Worm (Caenorhabditis elegans): ENCODE results near the gene Y41G9A.17.

The Y41G9A.17 gene

DNA sequence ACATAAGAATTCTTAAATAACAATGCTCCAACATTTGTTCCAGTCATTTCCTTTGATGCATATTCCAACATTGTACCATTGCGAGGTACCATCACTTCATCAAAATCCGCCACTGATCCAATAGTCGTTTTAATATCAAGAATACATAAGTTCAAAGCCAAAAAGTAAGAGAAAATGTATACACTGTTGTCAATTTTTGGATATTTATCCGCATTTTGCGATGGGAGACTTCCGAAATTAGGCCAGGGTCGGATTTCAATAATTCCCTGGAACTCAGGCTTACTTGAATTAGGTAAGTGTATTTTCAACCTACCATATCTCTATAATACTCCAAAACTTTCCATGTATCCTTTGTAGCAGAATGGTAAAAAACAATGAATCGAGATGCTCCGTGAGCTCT is 34.7 kb upstream of the Y41G9A.17 start, which contains the start of gene M02F4.2:
Gene M02F4.2, minus strand, starts transcription at position 101 of the 400 bp plus-strand sequence.
- TF ChIP-seq pes-1 (GFP tag; IDR thresholded peaks at IDR 0.05), result no peak
- no peak for TF ChIP-seq aly-1 (tag; optimal IDR thresholded peaks at IDR 0.05)
- TF ChIP-seq scrt-1 (GFP tag; IDR thresholded peaks at IDR 0.05), result no peak
- no peak for TF ChIP-seq hmg-4 (GFP tag; optimal IDR thresholded peaks at IDR 0.05)
- TF ChIP-seq ceh-36 (tag; optimal IDR thresholded peaks at IDR 0.05), result no peak
- TF ChIP-seq hnd-1 (tag; optimal IDR thresholded peaks at IDR 0.05), result no peak
- TF ChIP-seq tbx-37 (GFP tag; conservative IDR thresholded peaks at IDR 0.05), result no peak
- TF ChIP-seq tbx-11 (GFP tag; IDR thresholded peaks at IDR 0.05), result no peak
- no peak for TF ChIP-seq hmbx-1 (tag; optimal IDR thresholded peaks at IDR 0.05)
- no peak for TF ChIP-seq sea-1 (GFP tag; conservative IDR thresholded peaks at IDR 0.05)
- TF ChIP-seq tra-4 (tag; optimal IDR thresholded peaks at IDR 0.05), result no peak
- no peak for TF ChIP-seq B0310.2 (tag; optimal IDR thresholded peaks at IDR 0.05)
- no peak for TF ChIP-seq ceh-13 (GFP tag; optimal IDR thresholded peaks at IDR 0.05)

DNA sequence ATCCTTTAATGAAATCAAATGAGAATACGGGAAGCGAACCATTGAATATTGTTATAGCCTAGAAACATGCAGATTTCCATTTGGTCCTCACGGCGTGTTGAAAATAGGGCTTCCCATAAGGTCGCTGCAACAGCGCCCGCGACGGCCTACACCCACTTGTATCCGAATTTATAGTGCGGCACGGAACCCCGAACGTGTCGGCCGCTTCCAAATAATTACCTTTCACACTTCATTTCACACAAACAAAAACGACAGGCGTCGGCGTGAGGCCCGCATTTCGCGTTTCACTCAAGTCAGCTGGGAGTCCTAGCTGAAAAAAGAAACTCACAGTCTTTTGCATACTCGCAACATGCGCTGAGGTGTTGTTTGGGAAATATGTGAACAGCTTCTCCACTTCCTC is 33.9 kb upstream of the Y41G9A.17 start:
- TF ChIP-seq hnd-1 (tag; optimal IDR thresholded peaks at IDR 0.05) (no peak), sea-1 (GFP tag; conservative IDR thresholded peaks at IDR 0.05) (no peak), tra-4 (tag; optimal IDR thresholded peaks at IDR 0.05) (no peak), aly-1 (tag; optimal IDR thresholded peaks at IDR 0.05) (no peak), hmbx-1 (tag; optimal IDR thresholded peaks at IDR 0.05) (no peak), tbx-37 (GFP tag; conservative IDR thresholded peaks at IDR 0.05) (no peak), ceh-13 (GFP tag; optimal IDR thresholded peaks at IDR 0.05) (no peak), F13C5.2 (tag; optimal IDR thresholded peaks at IDR 0.05) (no peak), ets-7 (tag; optimal IDR thresholded peaks at IDR 0.05) (no peak), B0310.2 (tag; optimal IDR thresholded peaks at IDR 0.05) (no peak), hmg-4 (GFP tag; optimal IDR thresholded peaks at IDR 0.05) (no peak), ama-1 (optimal IDR thresholded peaks at IDR 0.05) (no peak), tbx-11 (GFP tag; IDR thresholded peaks at IDR 0.05) (no peak), pes-1 (GFP tag; IDR thresholded peaks at IDR 0.05) (no peak), ceh-36 (tag; optimal IDR thresholded peaks at IDR 0.05) (no peak), scrt-1 (GFP tag; IDR thresholded peaks at IDR 0.05) (no peak), flt-1 (GFP tag; IDR thresholded peaks at IDR 0.05) (no peak)

DNA sequence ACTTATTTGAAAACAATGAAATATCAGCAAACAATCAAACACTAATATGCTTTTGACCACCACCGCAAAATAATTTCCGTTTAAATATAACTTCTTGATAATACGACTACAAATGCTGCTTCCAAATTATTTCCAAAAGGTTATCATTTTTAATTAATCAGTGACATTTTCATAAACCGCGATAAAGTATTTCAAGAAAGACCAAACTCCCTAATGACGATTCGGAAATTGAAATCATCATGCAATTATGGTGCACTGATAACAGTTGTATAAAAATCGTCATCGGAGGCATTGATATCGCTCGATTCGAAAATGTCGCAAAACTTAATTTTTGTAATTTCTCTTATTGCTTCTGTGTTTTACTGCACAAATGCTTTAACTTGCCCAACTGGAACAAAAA is 31.9 kb upstream of the Y41G9A.17 start, which contains the start of gene clec-265:
Gene clec-265, plus strand, starts transcription at position 300 of the 400 bp plus-strand sequence.
- TF ChIP-seq hnd-1 (tag; optimal IDR thresholded peaks at IDR 0.05), result no peak
- TF ChIP-seq flt-1 (GFP tag; IDR thresholded peaks at IDR 0.05), result no peak
- no peak for TF ChIP-seq ets-7 (tag; optimal IDR thresholded peaks at IDR 0.05)
- no peak for TF ChIP-seq tbx-11 (GFP tag; IDR thresholded peaks at IDR 0.05)
- TF ChIP-seq F13C5.2 (tag; optimal IDR thresholded peaks at IDR 0.05), result no peak
- TF ChIP-seq aly-1 (tag; optimal IDR thresholded peaks at IDR 0.05), result no peak
- no peak for TF ChIP-seq tbx-37 (GFP tag; conservative IDR thresholded peaks at IDR 0.05)
- no peak for TF ChIP-seq ceh-36 (tag; optimal IDR thresholded peaks at IDR 0.05)
- no peak for TF ChIP-seq tra-4 (tag; optimal IDR thresholded peaks at IDR 0.05)

DNA sequence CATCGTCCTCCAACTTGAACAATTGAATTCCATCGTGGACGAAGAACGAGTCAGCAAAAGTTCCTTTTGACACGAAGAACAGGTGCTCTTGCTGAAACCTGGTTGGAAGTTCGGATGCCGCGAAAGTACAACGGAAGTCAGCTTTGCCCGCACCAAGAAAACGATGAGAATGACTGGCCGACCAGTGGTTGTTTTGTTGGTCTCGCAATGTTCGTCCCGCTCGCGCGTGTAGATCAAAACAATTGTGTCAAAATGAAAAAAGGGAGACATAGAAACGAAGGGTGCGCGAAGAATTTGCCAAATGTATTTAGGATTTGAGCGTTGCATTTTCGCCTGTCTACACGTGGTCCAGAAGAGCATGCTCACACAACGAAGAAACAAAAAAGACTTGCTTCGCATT is 29.5 kb upstream of the Y41G9A.17 start, which contains the start of gene M02F4.1:
Gene M02F4.1, minus strand, starts transcription at position 101 of the 400 bp plus-strand sequence.
- TF ChIP-seq pes-1 (GFP tag; IDR thresholded peaks at IDR 0.05) (no peak), hnd-1 (tag; optimal IDR thresholded peaks at IDR 0.05) (no peak), ceh-13 (GFP tag; optimal IDR thresholded peaks at IDR 0.05) (no peak), tbx-37 (GFP tag; conservative IDR thresholded peaks at IDR 0.05) (no peak), tbx-11 (GFP tag; IDR thresholded peaks at IDR 0.05) (no peak), scrt-1 (GFP tag; IDR thresholded peaks at IDR 0.05) (no peak), B0310.2 (tag; optimal IDR thresholded peaks at IDR 0.05) (no peak), sea-1 (GFP tag; conservative IDR thresholded peaks at IDR 0.05) (no peak), tra-4 (tag; optimal IDR thresholded peaks at IDR 0.05) (no peak), ets-7 (tag; optimal IDR thresholded peaks at IDR 0.05) (no peak)

DNA sequence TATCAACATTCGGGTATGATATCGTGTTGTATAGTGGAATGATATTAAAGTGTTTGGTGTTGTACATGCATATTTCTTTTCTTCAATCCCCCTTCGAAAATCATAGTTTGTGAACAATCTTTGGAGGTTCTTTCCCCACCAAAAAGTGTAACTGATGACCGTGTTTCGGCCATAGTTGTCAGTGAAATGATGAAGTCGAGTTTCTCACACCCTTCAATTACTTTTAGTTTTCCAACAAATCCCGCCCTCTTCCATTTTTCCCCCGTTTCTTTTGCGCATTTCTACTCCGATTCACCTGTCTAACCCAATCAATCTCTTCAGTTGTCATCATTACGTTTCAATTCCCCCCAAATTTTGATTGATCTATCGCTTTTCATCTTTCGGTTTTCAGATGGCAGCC is 25.6 kb upstream of the Y41G9A.17 start:
- no peak for TF ChIP-seq F13C5.2 (tag; optimal IDR thresholded peaks at IDR 0.05)

DNA sequence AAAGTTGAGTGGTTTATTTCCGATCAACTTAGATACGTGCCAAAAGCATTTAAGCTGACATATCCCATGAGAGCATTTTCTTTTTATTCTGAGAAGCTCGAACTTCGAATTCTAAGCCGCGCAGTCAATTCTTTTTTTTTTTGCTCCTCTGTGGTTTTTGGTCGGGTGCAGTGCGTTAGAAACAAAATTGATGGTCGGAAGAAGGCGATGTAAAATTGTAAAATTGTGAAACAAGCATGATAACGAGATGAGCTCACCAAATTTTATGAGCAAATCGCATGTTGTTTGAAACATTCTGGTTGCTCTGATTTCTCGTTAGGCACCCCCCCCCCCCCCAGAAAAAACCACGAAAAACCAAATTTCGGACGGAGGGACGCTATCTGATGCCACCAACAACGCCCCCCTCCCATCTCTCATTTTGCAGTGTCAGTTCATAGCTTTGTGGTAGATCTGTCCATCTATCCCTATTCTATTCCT is 25.1 kb upstream of the Y41G9A.17 start, which contains the start of gene aqp-7:
Gene aqp-7, plus strand, starts transcription at position 427 of the 477 bp plus-strand sequence.
- TF ChIP-seq ama-1 (optimal IDR thresholded peaks at IDR 0.05), result no peak
- TF ChIP-seq tbx-11 (GFP tag; IDR thresholded peaks at IDR 0.05), result no peak
- no peak for TF ChIP-seq sea-1 (GFP tag; conservative IDR thresholded peaks at IDR 0.05)
- no peak for TF ChIP-seq scrt-1 (GFP tag; IDR thresholded peaks at IDR 0.05)
- TF ChIP-seq F13C5.2 (tag; optimal IDR thresholded peaks at IDR 0.05), result no peak
- no peak for TF ChIP-seq hnd-1 (tag; optimal IDR thresholded peaks at IDR 0.05)
- no peak for TF ChIP-seq aly-1 (tag; optimal IDR thresholded peaks at IDR 0.05)
- no peak for TF ChIP-seq pes-1 (GFP tag; IDR thresholded peaks at IDR 0.05)
- TF ChIP-seq tbx-37 (GFP tag; conservative IDR thresholded peaks at IDR 0.05), result no peak
- no peak for TF ChIP-seq B0310.2 (tag; optimal IDR thresholded peaks at IDR 0.05)
- no peak for TF ChIP-seq ceh-36 (tag; optimal IDR thresholded peaks at IDR 0.05)
- no peak for TF ChIP-seq flt-1 (GFP tag; IDR thresholded peaks at IDR 0.05)
- TF ChIP-seq tra-4 (tag; optimal IDR thresholded peaks at IDR 0.05), result no peak
- TF ChIP-seq ceh-13 (GFP tag; optimal IDR thresholded peaks at IDR 0.05), result no peak
- no peak for TF ChIP-seq ets-7 (tag; optimal IDR thresholded peaks at IDR 0.05)
- TF ChIP-seq hmbx-1 (tag; optimal IDR thresholded peaks at IDR 0.05), result no peak
- no peak for TF ChIP-seq hmg-4 (GFP tag; optimal IDR thresholded peaks at IDR 0.05)

DNA sequence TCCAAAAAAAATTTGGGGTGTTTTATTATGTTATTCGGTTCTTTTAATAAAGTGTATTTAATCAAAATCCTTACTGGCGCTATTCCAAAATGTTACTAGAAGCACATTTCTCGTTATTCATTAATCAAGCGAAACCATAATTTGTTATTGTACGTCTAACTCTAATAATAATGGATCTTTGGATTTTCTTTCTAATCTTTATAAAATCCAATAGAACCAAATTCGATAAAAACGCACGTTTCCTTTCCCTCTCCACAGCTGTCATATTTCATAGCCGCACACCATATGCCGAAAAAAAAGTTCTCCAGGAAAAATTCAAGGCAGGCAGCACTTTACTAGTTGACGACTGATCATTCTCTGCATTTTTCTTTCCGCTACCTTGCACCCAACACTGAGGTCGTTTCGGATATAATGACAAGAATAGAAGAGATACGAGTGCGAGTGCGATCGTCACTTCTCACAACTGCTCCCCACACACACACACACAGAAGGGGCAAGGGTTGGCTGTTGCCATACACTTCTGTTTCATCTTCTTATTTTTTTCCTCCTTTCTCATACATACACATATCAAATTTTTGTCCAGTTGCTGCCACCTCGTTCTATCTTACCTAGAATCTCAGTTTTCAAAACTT is 24.1 kb upstream of the Y41G9A.17 start:
- TF ChIP-seq F13C5.2 (tag; optimal IDR thresholded peaks at IDR 0.05), result no peak
- no peak for TF ChIP-seq tbx-37 (GFP tag; conservative IDR thresholded peaks at IDR 0.05)
- TF ChIP-seq scrt-1 (GFP tag; IDR thresholded peaks at IDR 0.05), result no peak
- TF ChIP-seq tbx-11 (GFP tag; IDR thresholded peaks at IDR 0.05), result no peak
- TF ChIP-seq hnd-1 (tag; optimal IDR thresholded peaks at IDR 0.05), result no peak
- no peak for TF ChIP-seq hmbx-1 (tag; optimal IDR thresholded peaks at IDR 0.05)
- TF ChIP-seq ceh-36 (tag; optimal IDR thresholded peaks at IDR 0.05), result no peak
- TF ChIP-seq ama-1 (optimal IDR thresholded peaks at IDR 0.05), result no peak
- TF ChIP-seq flt-1 (GFP tag; IDR thresholded peaks at IDR 0.05), result no peak
- TF ChIP-seq sea-1 (GFP tag; conservative IDR thresholded peaks at IDR 0.05), result no peak
- TF ChIP-seq hmg-4 (GFP tag; optimal IDR thresholded peaks at IDR 0.05), result no peak
- TF ChIP-seq B0310.2 (tag; optimal IDR thresholded peaks at IDR 0.05), result no peak
- no peak for TF ChIP-seq ceh-13 (GFP tag; optimal IDR thresholded peaks at IDR 0.05)
- TF ChIP-seq ets-7 (tag; optimal IDR thresholded peaks at IDR 0.05), result no peak
- no peak for TF ChIP-seq tra-4 (tag; optimal IDR thresholded peaks at IDR 0.05)
- no peak for TF ChIP-seq aly-1 (tag; optimal IDR thresholded peaks at IDR 0.05)
